Worm (Caenorhabditis elegans): Measurements from ENCODE around the gene sqv-3.
A peak's percentile ranks its signal among the peaks of the same experiment; 100 is the strongest.

The sqv-3 gene

DNA sequence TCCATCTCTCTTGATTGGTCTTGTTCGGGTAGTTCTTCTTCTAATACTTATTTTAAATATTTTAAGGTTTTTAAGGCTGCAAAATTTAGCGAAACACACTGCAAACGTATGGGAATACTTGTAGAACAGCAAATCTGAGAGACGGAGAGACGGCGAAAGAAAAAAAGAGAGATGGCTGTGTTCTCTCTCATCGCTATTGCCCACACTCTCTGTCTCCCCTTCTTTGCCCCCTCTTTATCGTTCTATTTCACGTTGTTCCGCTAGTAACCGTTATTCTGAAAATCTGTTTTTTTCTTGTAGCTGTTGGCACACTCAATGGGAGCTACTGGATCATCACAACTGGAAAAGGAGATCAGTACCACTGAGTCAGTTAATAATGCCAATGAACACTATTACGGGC is 3.8 kb downstream of the sqv-3 start, which contains the start of gene usp-46:
usp-46 (plus strand) TSS at position 301 of the 400 bp plus-strand sequence.
- TF ChIP-seq ceh-39 (tag; optimal IDR thresholded peaks at IDR 0.05) (peak; percentile 16), unc-120 (tag; optimal IDR thresholded peaks at IDR 0.05; ENCODE audit: poor library complexity, severe bottlenecking) (peak; percentile 20), mls-2 (tag; optimal IDR thresholded peaks at IDR 0.05) (no peak), lin-13 (tag; optimal IDR thresholded peaks at IDR 0.05) (no peak)

- TF ChIP-seq unc-39 (tag; optimal IDR thresholded peaks at IDR 0.05) (no peak), lin-32 (GFP tag; optimal IDR thresholded peaks at IDR 0.05) (no peak), blmp-1 (tag; optimal IDR thresholded peaks at IDR 0.05) (no peak), nhr-237 (tag; optimal IDR thresholded peaks at IDR 0.05) (no peak)
Measured at ce11 chrIII:9775916-9776315, 4.2 kb downstream of the sqv-3 start.

ce11 chrIII:9772394-9772793 is 7.8 kb downstream of the sqv-3 start:
- no peak for TF ChIP-seq nhr-76 (tag; optimal IDR thresholded peaks at IDR 0.05)
- TF ChIP-seq M03D4.4 (tag; optimal IDR thresholded peaks at IDR 0.05): no peak
- no peak for TF ChIP-seq nhr-12 (tag; optimal IDR thresholded peaks at IDR 0.05)
- no peak for TF ChIP-seq bed-3 (GFP tag; optimal IDR thresholded peaks at IDR 0.05)
- no peak for TF ChIP-seq mls-2 (tag; optimal IDR thresholded peaks at IDR 0.05)
- no peak for TF ChIP-seq ham-2 (GFP tag; optimal IDR thresholded peaks at IDR 0.05)
- TF ChIP-seq sem-2 (GFP tag; optimal IDR thresholded peaks at IDR 0.05): no peak
- TF ChIP-seq sptf-1 (tag; optimal IDR thresholded peaks at IDR 0.05): no peak
- TF ChIP-seq elt-1 (tag; optimal IDR thresholded peaks at IDR 0.05; ENCODE audit: borderline replicate concordance, insufficient read depth): no peak
- TF ChIP-seq lsy-2 (tag; optimal IDR thresholded peaks at IDR 0.05): no peak
- TF ChIP-seq pha-4 (tag; optimal IDR thresholded peaks at IDR 0.05): no peak
- TF ChIP-seq ceh-83 (GFP tag; optimal IDR thresholded peaks at IDR 0.05): no peak
- TF ChIP-seq tbx-8 (GFP tag; optimal IDR thresholded peaks at IDR 0.05): no peak
- TF ChIP-seq hlh-1 (tag; optimal IDR thresholded peaks at IDR 0.05): no peak
- no peak for TF ChIP-seq blmp-1 (tag; optimal IDR thresholded peaks at IDR 0.05)
- TF ChIP-seq mep-1 (tag; optimal IDR thresholded peaks at IDR 0.05): no peak
- no peak for TF ChIP-seq zip-8 (tag; optimal IDR thresholded peaks at IDR 0.05)
- no peak for TF ChIP-seq ceh-43 (GFP tag; optimal IDR thresholded peaks at IDR 0.05)
- no peak for TF ChIP-seq ztf-11 (tag; optimal IDR thresholded peaks at IDR 0.05)
- no peak for TF ChIP-seq flh-1 (GFP tag; optimal IDR thresholded peaks at IDR 0.05)

- no peak for TF ChIP-seq cnd-1 (tag; optimal IDR thresholded peaks at IDR 0.05)
- TF ChIP-seq pha-4 (tag; optimal IDR thresholded peaks at IDR 0.05): no peak
- TF ChIP-seq zip-8 (tag; optimal IDR thresholded peaks at IDR 0.05): no peak
- TF ChIP-seq snpc-4 (tag; optimal IDR thresholded peaks at IDR 0.05): no peak
- TF ChIP-seq unc-39 (tag; optimal IDR thresholded peaks at IDR 0.05): no peak
- TF ChIP-seq blmp-1 (tag; optimal IDR thresholded peaks at IDR 0.05): no peak
- no peak for TF ChIP-seq ham-2 (GFP tag; optimal IDR thresholded peaks at IDR 0.05)
Measured at ce11 chrIII:9770590-9770989, 9.6 kb downstream of the sqv-3 start.

DNA sequence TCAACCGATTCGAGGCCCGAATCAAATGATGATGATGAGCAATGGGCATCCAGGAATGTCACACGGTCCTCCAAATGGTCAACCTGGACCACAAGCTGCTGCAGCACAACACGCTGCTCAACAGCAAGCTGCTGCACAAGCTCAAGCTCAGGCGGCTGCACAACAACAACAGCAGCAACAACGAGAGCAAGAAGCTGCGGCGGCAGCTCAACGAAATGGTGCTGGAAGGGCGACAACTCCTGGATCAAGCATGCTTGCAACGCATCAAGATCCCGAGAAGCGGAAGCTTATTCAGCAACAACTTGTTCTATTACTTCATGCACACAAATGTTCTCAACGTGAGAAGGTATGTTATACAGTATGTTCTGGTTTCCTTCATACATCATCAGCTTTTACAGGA is 12.1 kb downstream of the sqv-3 start:
- TF ChIP-seq nhr-2 (tag; optimal IDR thresholded peaks at IDR 0.05): no peak
- TF ChIP-seq lin-32 (GFP tag; optimal IDR thresholded peaks at IDR 0.05): peak; percentile 24
- TF ChIP-seq unc-120 (tag; optimal IDR thresholded peaks at IDR 0.05; ENCODE audit: poor library complexity, severe bottlenecking): no peak
- no peak for TF ChIP-seq ztf-11 (tag; optimal IDR thresholded peaks at IDR 0.05)

- TF ChIP-seq mls-2 (tag; optimal IDR thresholded peaks at IDR 0.05) (no peak), unc-120 (tag; optimal IDR thresholded peaks at IDR 0.05; ENCODE audit: poor library complexity, severe bottlenecking) (no peak), zip-8 (tag; optimal IDR thresholded peaks at IDR 0.05) (no peak), lin-13 (tag; optimal IDR thresholded peaks at IDR 0.05) (no peak), blmp-1 (tag; optimal IDR thresholded peaks at IDR 0.05) (no peak), ceh-83 (GFP tag; optimal IDR thresholded peaks at IDR 0.05) (no peak), nhr-28 (tag; optimal IDR thresholded peaks at IDR 0.05) (no peak), mep-1 (tag; optimal IDR thresholded peaks at IDR 0.05) (no peak), ceh-39 (tag; optimal IDR thresholded peaks at IDR 0.05) (no peak), bed-3 (GFP tag; optimal IDR thresholded peaks at IDR 0.05) (no peak), lsy-2 (tag; optimal IDR thresholded peaks at IDR 0.05) (no peak), snpc-4 (tag; optimal IDR thresholded peaks at IDR 0.05) (no peak), cnd-1 (tag; optimal IDR thresholded peaks at IDR 0.05) (no peak), drap-1 (GFP tag; optimal IDR thresholded peaks at IDR 0.05) (no peak), nhr-12 (tag; optimal IDR thresholded peaks at IDR 0.05) (no peak), unc-39 (tag; optimal IDR thresholded peaks at IDR 0.05) (no peak), lin-32 (GFP tag; optimal IDR thresholded peaks at IDR 0.05) (no peak), tbx-8 (GFP tag; optimal IDR thresholded peaks at IDR 0.05) (no peak)
Measured at ce11 chrIII:9767095-9767494, 13.1 kb downstream of the sqv-3 start.

Measured in whole organism, mixed stage, embryonic.